Worm (Caenorhabditis elegans) whole organism, late embryonic: ENCODE results near the gene C29F9.6.

Experiments
- K09A11.1 ChIP-seq: sonication (generic microtip); optimal IDR thresholded peaks from 2 replicates; lab custom pipeline; 2017; ENCODE audit warnings: antibody characterized with exemption, mild to moderate bottlenecking, missing genetic modification characterization, missing compliant biosample characterization; ENCODE audit not compliant: insufficient read depth
- Y22D7AL.16 ChIP-seq: sonication (generic microtip); optimal IDR thresholded peaks from 2 replicates; lab custom pipeline; 2016; ENCODE audit warnings: missing genetic modification characterization, missing compliant biosample characterization
- ceh-2 ChIP-seq: sonication (generic microtip); optimal IDR thresholded peaks from 2 replicates; lab custom pipeline; 2016; ENCODE audit warnings: missing genotype, missing genetic modification characterization, missing compliant biosample characterization
- ceh-31 ChIP-seq: sonication (generic microtip); optimal IDR thresholded peaks from 2 replicates; lab custom pipeline; 2016; ENCODE audit warnings: missing genetic modification characterization, missing compliant biosample characterization
- ceh-9 ChIP-seq: sonication (generic microtip); optimal IDR thresholded peaks from 2 replicates; lab custom pipeline; 2016; ENCODE audit warnings: mild to moderate bottlenecking, missing genetic modification characterization, inconsistent platforms, missing compliant biosample characterization
- elt-2 ChIP-seq: sonication (generic microtip); optimal IDR thresholded peaks from 2 replicates; lab custom pipeline; 2016; ENCODE audit warnings: missing genetic modification reagents, missing genetic modification characterization, missing compliant biosample characterization
- fkh-10 ChIP-seq: fragments of 150-350 bp; optimal IDR thresholded peaks from 2 replicates; lab custom pipeline; 2014; ENCODE audit warnings: missing biosample characterization, missing genetic modification reagents, missing genetic modification characterization
- lim-6 ChIP-seq: sonication (generic microtip); optimal IDR thresholded peaks from 2 replicates; lab custom pipeline; 2016; ENCODE audit warnings: missing genetic modification characterization, missing compliant biosample characterization
- odd-2 ChIP-seq: sonication (generic microtip); optimal IDR thresholded peaks from 2 replicates; lab custom pipeline; 2017; ENCODE audit warnings: antibody characterized with exemption, mild to moderate bottlenecking, missing genetic modification characterization, missing compliant biosample characterization
- sdc-2 ChIP-seq: sonication (generic microtip); optimal IDR thresholded peaks from 2 replicates; lab custom pipeline; 2016; ENCODE audit warnings: missing genotype, missing genetic modification characterization, missing compliant biosample characterization
- sox-2 ChIP-seq: fragments of 200-800 bp; sonication (Bioruptor generic); IDR thresholded peaks from 2 replicates; pipeline ENCODE4 v1.3.6; 2022; ENCODE audit warnings: missing genetic modification reagents, missing genetic modification characterization, missing compliant biosample characterization
- tbx-2 ChIP-seq: sonication (generic microtip); optimal IDR thresholded peaks from 2 replicates; lab custom pipeline; 2016; ENCODE audit warnings: missing genetic modification characterization, missing compliant biosample characterization
- unc-55 ChIP-seq: sonication (generic microtip); optimal IDR thresholded peaks from 2 replicates; lab custom pipeline; 2017; ENCODE audit warnings: missing biosample characterization, missing genetic modification reagents, missing genetic modification characterization
- ztf-16 ChIP-seq: sonication (generic microtip); optimal IDR thresholded peaks from 2 replicates; lab custom pipeline; 2017; ENCODE audit warnings: missing genetic modification characterization, missing compliant biosample characterization

- no peak for TF ChIP-seq ceh-31
- TF ChIP-seq unc-55 = no peak
- no peak for TF ChIP-seq tbx-2 (tag; lab: Kevin White, UChicago)
- no peak for TF ChIP-seq ceh-2 (tag; lab: Kevin White, UChicago)
- TF ChIP-seq odd-2 (tag; lab: Kevin White, UChicago) = no peak
- TF ChIP-seq elt-2 (tag; lab: Kevin White, UChicago) = no peak
- TF ChIP-seq Y22D7AL.16 (tag; lab: Kevin White, UChicago) = no peak
- no peak for TF ChIP-seq ztf-16 (tag; lab: Kevin White, UChicago)
- no peak for TF ChIP-seq lim-6 (tag; lab: Kevin White, UChicago)
- TF ChIP-seq sox-2 (GFP tag; lab: Robert Waterston, UW) = no peak
- no peak for TF ChIP-seq sdc-2 (tag; lab: Kevin White, UChicago)
- TF ChIP-seq K09A11.1 (tag; lab: Kevin White, UChicago) = no peak
- TF ChIP-seq fkh-10 = no peak
- no peak for TF ChIP-seq ceh-9 (tag; lab: Kevin White, UChicago)
Measured at ce11 chrIII:143121-143520, 28.4 kb downstream of the C29F9.6 start, which contains the start of gene fbxb-82.
